Fruit fly (Drosophila melanogaster) whole organism, adult: ENCODE results near the gene CG42661.

Source experiments
- CG11617 ChIP-seq: fragments of 200-800 bp; sonication (Bioruptor generic); optimal IDR thresholded peaks from 2 replicates; lab custom pipeline; 2017; ENCODE audit warnings: mild to moderate bottlenecking, missing biosample characterization, missing genetic modification reagents, missing genetic modification characterization
- CG12768 ChIP-seq: fragments of 200-800 bp; sonication (Bioruptor generic); optimal IDR thresholded peaks from 2 replicates; lab custom pipeline; 2017; ENCODE audit warnings: missing biosample characterization, missing genetic modification characterization, mild to moderate bottlenecking, moderate library complexity, missing genetic modification reagents
- CG14711 ChIP-seq: fragments of 200-800 bp; sonication (Bioruptor generic); optimal IDR thresholded peaks from 2 replicates; lab custom pipeline; 2018; ENCODE audit warnings: missing biosample characterization, mild to moderate bottlenecking, missing genetic modification characterization, moderate library complexity
- CG1620 ChIP-seq: fragments of 200-800 bp; sonication (Bioruptor generic); optimal IDR thresholded peaks from 2 replicates; lab custom pipeline; 2016; ENCODE audit warnings: missing biosample characterization, missing genetic modification characterization
- CG33017 ChIP-seq: fragments of 200-800 bp; sonication (Bioruptor generic); optimal IDR thresholded peaks from 2 replicates; lab custom pipeline; 2018; ENCODE audit warnings: missing biosample characterization, mild to moderate bottlenecking, missing genetic modification characterization, moderate library complexity
- CG5204 ChIP-seq: fragments of 200-800 bp; sonication (Bioruptor generic); optimal IDR thresholded peaks from 2 replicates; lab custom pipeline; 2016; ENCODE audit warnings: missing biosample characterization, missing genetic modification characterization
- CG7045 ChIP-seq: fragments of 200-800 bp; sonication (Bioruptor generic); optimal IDR thresholded peaks from 2 replicates; lab custom pipeline; 2017; ENCODE audit warnings: missing biosample characterization, mild to moderate bottlenecking, missing genetic modification characterization
- CG7101 ChIP-seq: fragments of 200-800 bp; sonication (Bioruptor generic); optimal IDR thresholded peaks from 2 replicates; lab custom pipeline; 2018; ENCODE audit warnings: missing biosample characterization, mild to moderate bottlenecking, missing genetic modification characterization, moderate library complexity
- Clk ChIP-seq: fragments of 200-800 bp; sonication (Bioruptor generic); optimal IDR thresholded peaks from 2 replicates; lab custom pipeline; 2017; ENCODE audit warnings: missing biosample characterization, missing genetic modification characterization
- Crg-1 ChIP-seq: fragments of 200-800 bp; sonication (Bioruptor generic); optimal IDR thresholded peaks from 2 replicates; lab custom pipeline; 2016; ENCODE audit warnings: missing biosample characterization, missing genetic modification characterization
- Hr96 ChIP-seq: fragments of 200-800 bp; sonication (Bioruptor generic); optimal IDR thresholded peaks from 2 replicates; lab custom pipeline; 2016; ENCODE audit warnings: missing biosample characterization, missing genetic modification characterization
- Mnt ChIP-seq: fragments of 200-800 bp; sonication (Bioruptor generic); optimal IDR thresholded peaks from 2 replicates; lab custom pipeline; 2016; ENCODE audit warnings: missing biosample characterization, mild to moderate bottlenecking, missing genetic modification characterization
- bab1 ChIP-seq: fragments of 200-800 bp; sonication (Bioruptor generic); optimal IDR thresholded peaks from 3 replicates; lab custom pipeline; 2019; ENCODE audit warnings: missing biosample characterization, mild to moderate bottlenecking, missing genetic modification characterization, moderate library complexity
- cic ChIP-seq: fragments of 200-800 bp; sonication (Bioruptor generic); optimal IDR thresholded peaks from 2 replicates; lab custom pipeline; 2017; ENCODE audit warnings: missing biosample characterization, mild to moderate bottlenecking, missing genetic modification characterization, moderate library complexity
- cnc ChIP-seq, 2 experiments: fragments of >200 bp; optimal IDR thresholded peaks; 2 replicates each; lab custom pipeline; 2017
- kay ChIP-seq: fragments of 200-800 bp; sonication (Bioruptor generic); peaks from one replicate; lab custom pipeline; 2016; ENCODE audit warnings: missing biosample characterization, missing genetic modification characterization, borderline replicate concordance
- ovo ChIP-seq: fragments of 200-800 bp; sonication (Bioruptor generic); optimal IDR thresholded peaks from 2 replicates; lab custom pipeline; 2016; ENCODE audit warnings: missing biosample characterization, missing genetic modification characterization
- pad ChIP-seq: fragments of 200-800 bp; sonication (Bioruptor generic); optimal IDR thresholded peaks from 3 replicates; lab custom pipeline; 2017; ENCODE audit warnings: missing biosample characterization, missing genetic modification characterization, mild to moderate bottlenecking, moderate library complexity, missing genetic modification reagents
- tj ChIP-seq: fragments of 200-800 bp; sonication (Bioruptor generic); optimal IDR thresholded peaks from 3 replicates; lab custom pipeline; 2017; ENCODE audit warnings: missing biosample characterization, mild to moderate bottlenecking, missing genetic modification characterization, moderate library complexity
- toe ChIP-seq: fragments of 200-800 bp; sonication (Bioruptor generic); optimal IDR thresholded peaks from 2 replicates; lab custom pipeline; 2016; ENCODE audit warnings: missing biosample characterization, missing genetic modification characterization

CG42661 gene

DNA sequence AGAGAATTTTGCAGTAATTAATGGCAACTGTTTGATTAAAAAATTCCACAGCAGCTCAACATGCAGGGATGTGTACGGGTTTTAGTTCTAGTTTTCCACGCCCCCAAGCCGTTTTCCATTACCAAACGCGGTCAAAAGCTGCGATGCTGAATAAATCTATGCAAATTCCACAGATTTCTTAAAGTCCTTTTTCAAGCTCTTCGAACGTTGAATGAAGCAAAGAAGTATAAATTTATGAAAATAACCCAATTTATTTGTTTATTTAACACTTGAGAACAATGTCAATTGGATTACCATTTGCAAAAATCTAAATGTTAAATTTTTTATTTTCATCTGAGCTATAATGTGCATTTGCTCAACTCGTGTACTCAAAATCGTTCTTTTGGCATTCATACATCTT lies at the start of gene CG42661, which contains the start of the genes CG42660 and Tsp66A:
CG42661 (plus strand) TSS at position 301 of the 400 bp plus-strand sequence.
CG42660 (plus strand) TSS at position 301 of the 400 bp plus-strand sequence.
Tsp66A (plus strand) TSS at position 301 of the 400 bp plus-strand sequence.
- TF ChIP-seq bab1 (GFP tag; lab: Kevin White, UChicago) = no peak
- TF ChIP-seq Hr96 (GFP tag; lab: Kevin White, UChicago) = no peak
- no peak for TF ChIP-seq Mnt (GFP tag; lab: Kevin White, UChicago)
- no peak for TF ChIP-seq cic (GFP tag; lab: Kevin White, UChicago)
- no peak for TF ChIP-seq ovo
- no peak for TF ChIP-seq CG33017
- TF ChIP-seq pad (GFP tag; lab: Kevin White, UChicago) = no peak
- TF ChIP-seq Clk (GFP tag; lab: Kevin White, UChicago) = no peak
- no peak for TF ChIP-seq CG5204
- TF ChIP-seq CG12768 (GFP tag; lab: Kevin White, UChicago) = no peak
- no peak for TF ChIP-seq cnc (optimal IDR thresholded peaks at IDR 0.05; lab: Kevin White, UChicago)
- no peak for TF ChIP-seq toe (GFP tag; lab: Kevin White, UChicago)

DNA sequence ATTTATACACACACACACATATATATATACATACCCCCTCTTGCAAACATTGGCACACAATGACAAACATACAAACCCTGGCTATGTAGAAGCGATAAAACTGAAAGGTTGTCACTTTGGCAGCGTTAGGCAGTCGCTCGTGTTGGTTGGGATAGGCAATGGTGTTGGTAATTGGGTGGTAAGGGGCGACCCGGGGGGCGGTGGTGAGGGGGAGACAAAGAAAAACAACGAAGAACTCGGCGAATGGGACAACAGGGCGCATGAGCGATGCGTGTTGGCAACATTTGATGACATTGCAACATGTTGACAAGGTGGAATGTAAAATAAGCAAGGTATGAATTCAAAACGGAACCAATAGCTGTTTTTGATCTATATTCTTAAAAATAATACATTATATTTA lies 42.7 kb upstream of the CG42661 start:
- TF ChIP-seq CG12768 (GFP tag; lab: Kevin White, UChicago) (no peak), toe (GFP tag; lab: Kevin White, UChicago) (no peak), CG5204 (no peak), Crg-1 (GFP tag; lab: Kevin White, UChicago) (no peak), Clk (GFP tag; lab: Kevin White, UChicago) (no peak), cic (GFP tag; lab: Kevin White, UChicago) (no peak), CG7101 (tag; lab: Kevin White, UChicago) (no peak), CG1620 (GFP tag; lab: Kevin White, UChicago) (no peak)

dm6 chr3L:7423517-7423916 lies 41.8 kb upstream of the CG42661 start, which contains the start of gene CG42458:
TSS of gene CG42458 (plus strand) at chr3L:7423827.
- no peak for TF ChIP-seq CG5204
- TF ChIP-seq CG7101 (tag; lab: Kevin White, UChicago) = no peak
- TF ChIP-seq kay (GFP tag; lab: Kevin White, UChicago) = peak; percentile 68
- TF ChIP-seq Crg-1 (GFP tag; lab: Kevin White, UChicago) = no peak

DNA sequence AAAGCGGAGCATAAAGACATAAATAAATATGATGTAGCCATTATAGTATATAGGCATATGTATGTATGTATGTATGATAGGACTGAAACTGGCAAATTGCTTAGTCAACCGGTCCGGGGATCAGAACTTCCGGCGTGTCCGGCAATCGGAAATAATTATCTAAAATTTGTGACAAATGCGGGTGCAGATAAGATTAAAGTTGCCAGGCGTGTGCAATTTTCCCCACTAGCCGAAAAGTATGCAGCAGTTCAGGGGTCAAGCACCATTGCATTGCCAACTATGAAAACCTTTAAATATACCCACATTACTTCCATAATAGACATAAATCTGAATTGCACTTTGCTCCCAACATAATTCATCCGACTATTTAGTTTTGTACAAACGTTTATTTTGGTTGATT lies 33.0 kb upstream of the CG42661 start:
- TF ChIP-seq ovo (no peak), CG7045 (no peak), tj (GFP tag; lab: Kevin White, UChicago) (no peak), Mnt (GFP tag; lab: Kevin White, UChicago) (no peak), CG5204 (no peak), cnc (optimal IDR thresholded peaks at IDR 0.05; lab: Kevin White, UChicago) (no peak), Clk (GFP tag; lab: Kevin White, UChicago) (no peak), CG14711 (no peak), Hr96 (GFP tag; lab: Kevin White, UChicago) (no peak), CG33017 (no peak), bab1 (GFP tag; lab: Kevin White, UChicago) (no peak), CG11617 (GFP tag; lab: Kevin White, UChicago) (no peak), Crg-1 (GFP tag; lab: Kevin White, UChicago) (no peak), toe (GFP tag; lab: Kevin White, UChicago) (no peak), CG12768 (GFP tag; lab: Kevin White, UChicago) (no peak), CG1620 (GFP tag; lab: Kevin White, UChicago) (no peak)

DNA sequence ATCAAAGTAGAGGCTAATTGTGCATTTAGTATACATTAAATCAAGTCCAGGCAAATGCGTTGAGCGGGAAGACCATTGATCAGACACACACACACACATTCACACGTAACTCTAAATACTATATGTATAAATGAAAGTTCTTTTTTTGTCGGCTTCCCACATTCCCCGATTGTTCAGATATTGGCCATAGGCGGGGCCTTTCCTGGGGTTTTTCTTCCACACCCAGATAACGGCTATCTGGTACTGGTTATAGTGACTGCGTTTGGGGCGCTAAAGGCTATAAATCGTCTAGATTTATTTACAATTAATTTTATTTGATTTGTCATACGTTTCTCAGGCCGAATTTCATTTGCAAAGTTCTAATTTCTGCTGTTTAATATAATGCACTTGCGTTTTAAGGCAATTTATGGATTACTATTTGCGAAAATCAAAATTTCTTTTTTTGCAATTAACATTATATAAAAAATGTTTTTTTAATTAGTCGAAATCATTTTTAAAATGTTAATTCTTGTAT lies 32.4 kb upstream of the CG42661 start:
- TF ChIP-seq kay (GFP tag; lab: Kevin White, UChicago) (peak; percentile 62), ovo (no peak), CG14711 (no peak)

- TF ChIP-seq cic (GFP tag; lab: Kevin White, UChicago) = peak; percentile 71
- no peak for TF ChIP-seq CG11617 (GFP tag; lab: Kevin White, UChicago)
- no peak for TF ChIP-seq toe (GFP tag; lab: Kevin White, UChicago)
- TF ChIP-seq Hr96 (GFP tag; lab: Kevin White, UChicago) = no peak
- no peak for TF ChIP-seq pad (GFP tag; lab: Kevin White, UChicago)
- TF ChIP-seq kay (GFP tag; lab: Kevin White, UChicago) = no peak
- no peak for TF ChIP-seq ovo
- no peak for TF ChIP-seq CG12768 (GFP tag; lab: Kevin White, UChicago)
- TF ChIP-seq tj (GFP tag; lab: Kevin White, UChicago) = peak; percentile 46
- TF ChIP-seq Mnt (GFP tag; lab: Kevin White, UChicago) = no peak
- TF ChIP-seq CG7045 = no peak
- TF ChIP-seq Clk (GFP tag; lab: Kevin White, UChicago) = no peak
- TF ChIP-seq CG14711 = no peak
- TF ChIP-seq CG7101 (tag; lab: Kevin White, UChicago) = no peak
- TF ChIP-seq CG5204 = no peak
Measured at dm6 chr3L:7433325-7433827, 31.9 kb upstream of the CG42661 start.

DNA sequence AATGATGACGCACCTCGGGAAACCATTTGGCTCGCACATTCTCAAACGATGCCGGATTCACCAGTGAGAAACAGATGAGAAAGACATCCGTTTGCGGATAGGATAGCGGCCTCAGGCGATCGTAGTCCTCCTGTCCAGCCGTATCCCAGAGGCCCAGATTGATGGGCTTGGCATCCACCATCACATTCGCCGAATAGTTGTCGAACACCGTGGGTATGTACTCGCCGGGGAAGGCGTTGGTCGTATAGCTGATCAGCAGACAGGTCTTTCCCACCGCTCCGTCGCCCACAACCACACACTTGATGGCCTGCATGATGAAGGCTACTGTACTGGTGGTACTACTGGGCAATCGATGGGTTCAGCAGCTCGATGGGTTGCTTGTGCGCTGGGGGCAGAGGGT lies 31.1 kb upstream of the CG42661 start:
- TF ChIP-seq CG1620 (GFP tag; lab: Kevin White, UChicago) = no peak
- no peak for TF ChIP-seq cic (GFP tag; lab: Kevin White, UChicago)
- no peak for TF ChIP-seq pad (GFP tag; lab: Kevin White, UChicago)
- no peak for TF ChIP-seq CG7045
